Fruit fly (Drosophila melanogaster) whole organism, wandering third instar larva: Measurements from ENCODE around the gene pav.

Experiments
- Dfd ChIP-seq: fragments of >200 bp; optimal IDR thresholded peaks from 2 replicates; lab custom pipeline; 2017; ENCODE audit warnings: missing biosample characterization, missing genetic modification characterization
- Dif ChIP-seq: fragments of 200-275, 200-300 bp; sonication (Bioruptor generic); optimal IDR thresholded peaks from 2 replicates; lab custom pipeline; 2018; ENCODE audit warnings: missing biosample characterization, missing genetic modification characterization; ENCODE audit not compliant: partially characterized antibody
- Hr78 ChIP-seq: fragments of >200 bp; optimal IDR thresholded peaks from 2 replicates; lab custom pipeline; 2017; ENCODE audit warnings: missing biosample characterization, missing genetic modification characterization
- Hr83 ChIP-seq: fragments of 200-300 bp; sonication (Bioruptor generic); optimal IDR thresholded peaks from 2 replicates; lab custom pipeline; 2016; ENCODE audit warnings: missing biosample characterization, mild to moderate bottlenecking, missing genetic modification characterization, moderate library complexity; ENCODE audit not compliant: poor library complexity, severe bottlenecking
- Jra ChIP-seq: sonication (Bioruptor generic); optimal IDR thresholded peaks from 2 replicates; lab custom pipeline; 2016; ENCODE audit warnings: missing biosample characterization, missing genetic modification characterization
- Myc ChIP-seq: fragments of >200 bp; optimal IDR thresholded peaks from 2 replicates; lab custom pipeline; 2017
- foxo ChIP-seq, 2 experiments: fragments of 200-800 bp; sonication (Bioruptor generic); optimal IDR thresholded peaks; 2 replicates in 1 of 2; 3 replicates in 1 of 2; lab custom pipeline; 2016 to 2017; ENCODE audit warnings: missing biosample characterization in 2 of 2, missing genetic modification characterization in 2 of 2
- fru ChIP-seq: fragments of 200-800 bp; sonication (Bioruptor generic); optimal IDR thresholded peaks from 3 replicates; lab custom pipeline; 2016; ENCODE audit warnings: missing biosample characterization, mild to moderate bottlenecking, missing genetic modification characterization
- h ChIP-seq: fragments of 200-800 bp; sonication (Bioruptor generic); optimal IDR thresholded peaks from 3 replicates; lab custom pipeline; 2016; ENCODE audit warnings: missing biosample characterization, mild to moderate bottlenecking, missing genetic modification characterization
- psq ChIP-seq: fragments of 200-800 bp; sonication (Bioruptor generic); optimal IDR thresholded peaks from 3 replicates; lab custom pipeline; 2017; ENCODE audit warnings: missing biosample characterization, mild to moderate bottlenecking, missing genetic modification characterization, moderate library complexity
- tai ChIP-seq: sonication (Bioruptor generic); optimal IDR thresholded peaks from 2 replicates; lab custom pipeline; 2016; ENCODE audit warnings: missing biosample characterization, missing genetic modification characterization
- usp ChIP-seq: fragments of >200 bp; optimal IDR thresholded peaks from 2 replicates; lab custom pipeline; 2017; ENCODE audit warnings: missing biosample characterization, missing genetic modification characterization
- woc ChIP-seq: sonication (Bioruptor generic); optimal IDR thresholded peaks from 2 replicates; lab custom pipeline; 2016; ENCODE audit warnings: missing biosample characterization, mild to moderate bottlenecking, missing genetic modification characterization

- no peak for TF ChIP-seq h (GFP tag; lab: Kevin White, UChicago)
- TF ChIP-seq foxo (GFP tag; optimal IDR thresholded peaks at IDR 0.05; lab: Kevin White, UChicago), result no peak
- TF ChIP-seq Hr78 (GFP tag; lab: Kevin White, UChicago), result no peak
- TF ChIP-seq psq, result no peak
- no peak for TF ChIP-seq Dfd (GFP tag; lab: Kevin White, UChicago)
- no peak for TF ChIP-seq tai (GFP tag; lab: Kevin White, UChicago)
- no peak for TF ChIP-seq Myc
- no peak for TF ChIP-seq woc (GFP tag; lab: Kevin White, UChicago)
- TF ChIP-seq usp, result no peak
- no peak for TF ChIP-seq Jra
- no peak for TF ChIP-seq Dif (GFP tag; lab: Kevin White, UChicago)
- TF ChIP-seq fru (GFP tag; lab: Kevin White, UChicago), result no peak
- no peak for TF ChIP-seq Hr83 (GFP tag; lab: Kevin White, UChicago)
Measured at dm6 chr3L:4209078-4209477, 33.5 kb upstream of the pav start, which contains the start of gene Cpr64Aa.
